Worm (Caenorhabditis elegans) whole organism, L1 larva: ENCODE results near the gene sipa-1.

Experiments
- dpl-1 ChIP-seq, 3 experiments: fragments of 150-350 bp in 2 of 3; sonication (generic microtip) in 1 of 3; optimal IDR thresholded peaks; 2 replicates each; lab custom pipeline; 2014 to 2017; ENCODE audit warnings: missing biosample characterization in 3 of 3, missing genetic modification characterization in 3 of 3, missing genetic modification reagents in 3 of 3
- nhr-12 ChIP-seq: sonication (generic microtip); optimal IDR thresholded peaks from 2 replicates; lab custom pipeline; 2017; ENCODE audit warnings: missing biosample characterization, missing genetic modification characterization
- snpc-4 ChIP-seq: fragments of 150-350 bp; optimal IDR thresholded peaks from 2 replicates; lab custom pipeline; 2014; ENCODE audit warnings: missing biosample characterization, missing genetic modification characterization
- ztf-11 ChIP-seq, 2 experiments: sonication (generic microtip); optimal IDR thresholded peaks; 2 replicates each; lab custom pipeline; 2016 to 2017; ENCODE audit warnings: missing genetic modification characterization in 2 of 2, missing biosample characterization in 1 of 2, missing compliant biosample characterization in 1 of 2

- TF ChIP-seq snpc-4 (no peak), ztf-11 (tag; optimal IDR thresholded peaks at IDR 0.05; lab: Kevin White, UChicago) (no peak), dpl-1 (GFP tag; optimal IDR thresholded peaks at IDR 0.05; lab: Kevin White, UChicago) (no peak), nhr-12 (tag; lab: Kevin White, UChicago) (no peak)
Observed at ce11 chrV:11635587-11635986, 1.5 kb downstream of the sipa-1 start.
